Worm (Caenorhabditis elegans): ENCODE data around the gene F19C6.3.

F19C6.3 gene

DNA sequence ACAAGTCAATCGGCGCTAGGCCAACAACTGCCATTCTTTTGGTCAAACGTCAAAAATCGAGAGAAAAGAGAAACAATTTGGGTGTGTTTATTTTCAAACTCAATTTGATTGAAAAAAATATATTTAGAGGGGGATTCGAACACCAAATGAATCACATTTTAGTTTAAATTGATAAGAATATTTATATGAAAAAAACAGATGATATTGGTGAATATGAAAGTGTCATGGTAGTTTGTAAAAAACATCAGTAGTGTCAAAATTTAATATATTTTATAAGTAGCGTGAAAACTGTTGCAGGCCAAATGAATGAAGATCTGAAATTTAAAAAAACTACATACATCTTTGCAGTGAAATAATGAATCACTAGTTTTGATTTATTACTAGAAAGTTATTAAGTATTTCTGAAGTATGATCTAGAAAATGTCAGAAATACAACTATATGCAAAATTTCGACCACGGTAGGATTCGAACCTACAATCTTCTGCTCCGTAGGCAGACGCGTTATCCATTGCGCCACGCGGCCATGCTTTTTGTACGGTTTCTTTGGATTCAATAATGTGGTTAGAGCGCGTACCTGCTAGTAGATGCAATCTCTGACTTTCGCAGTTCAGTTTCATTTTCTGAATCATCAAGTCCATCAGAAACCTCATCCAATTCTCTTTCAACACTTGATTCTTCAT is 9.6 kb upstream of the F19C6.3 start, which contains the start of gene F19C6.4:
Gene F19C6.4, minus strand, starts transcription at position 51 of the 680 bp plus-strand sequence.
- no peak for TF ChIP-seq Y5F2A.4 (GFP tag; optimal IDR thresholded peaks at IDR 0.05)
- TF ChIP-seq Y105C5A.15 (GFP tag; IDR thresholded peaks at IDR 0.05), result 0 out of 2 replicates have a peak, but pooled peaks have one; percentile 74
- peak; percentile 75 for TF ChIP-seq tra-1 (GFP tag; IDR thresholded peaks at IDR 0.05)
- TF ChIP-seq spr-1 (tag; optimal IDR thresholded peaks at IDR 0.05), result no peak
- TF ChIP-seq spr-3 (GFP tag; optimal IDR thresholded peaks at IDR 0.05), result no peak
- peak; percentile 75 for TF ChIP-seq daf-19 (GFP tag; conservative IDR thresholded peaks at IDR 0.05)
- peak; percentile 55; the same call in 1 of the 2 replicates for TF ChIP-seq vab-7 (GFP tag; IDR thresholded peaks at IDR 0.05)
- TF ChIP-seq hlh-11 (tag; optimal IDR thresholded peaks at IDR 0.05), result no peak
- peak in 1 of 2 experiments; percentile 50; a peak in 1 of 4 replicates for TF ChIP-seq madf-5 (GFP tag; IDR thresholded peaks at IDR 0.05)
- no peak for TF ChIP-seq F49E8.2 (tag; optimal IDR thresholded peaks at IDR 0.05; ENCODE audit: borderline replicate concordance)
- no peak for TF ChIP-seq ceh-20 (GFP tag; IDR thresholded peaks at IDR 0.05)
- no peak for TF ChIP-seq R02D3.7 (tag; optimal IDR thresholded peaks at IDR 0.05)
- 0 out of 2 replicates have a peak, but pooled peaks have one; percentile 43 for TF ChIP-seq ZK337.2 (GFP tag; IDR thresholded peaks at IDR 0.05)
- TF ChIP-seq dmd-9 (GFP tag; IDR thresholded peaks at IDR 0.05), result no peak
- TF ChIP-seq fkh-10 (GFP tag; optimal IDR thresholded peaks at IDR 0.05), result no peak
- TF ChIP-seq T20F7.1 (GFP tag; optimal IDR thresholded peaks at IDR 0.05), result peak; percentile 4
- TF ChIP-seq snpc-1.2 (GFP tag; IDR thresholded peaks at IDR 0.05), result peak; percentile 90
- peak; percentile 53; the same call in 1 of the 2 replicates for TF ChIP-seq pha-4 (GFP tag; IDR thresholded peaks at IDR 0.05)
- TF ChIP-seq pha-4 (tag; optimal IDR thresholded peaks at IDR 0.05), result no peak
- 0 out of 2 replicates have a peak, but pooled peaks have one; percentile 36 for TF ChIP-seq hmg-1.1 (GFP tag; IDR thresholded peaks at IDR 0.05)
- 0 out of 2 replicates have a peak, but pooled peaks have one; percentile 41 for TF ChIP-seq madf-9 (GFP tag; conservative IDR thresholded peaks at IDR 0.05)
- peak; percentile 82 for TF ChIP-seq arid-1 (GFP tag; conservative IDR thresholded peaks at IDR 0.05)
- TF ChIP-seq dmd-8 (GFP tag; IDR thresholded peaks at IDR 0.05), result peak; percentile 42; the same call in 1 of the 2 replicates
- peak; percentile 63 for TF ChIP-seq aha-1 (tag)
- TF ChIP-seq daf-16 (GFP tag; optimal IDR thresholded peaks at IDR 0.05), result no peak
- TF ChIP-seq daf-16 (tag; optimal IDR thresholded peaks at IDR 0.05), result peak; percentile 65
- TF ChIP-seq dve-1 (tag; optimal IDR thresholded peaks at IDR 0.05; ENCODE audit: insufficient read depth), result peak; percentile 36
- TF ChIP-seq nhr-111 (GFP tag; optimal IDR thresholded peaks at IDR 0.05), result no peak
- TF ChIP-seq tag-97 (GFP tag; IDR thresholded peaks at IDR 0.05), result no peak
- peak; percentile 3 for TF ChIP-seq nhr-48 (tag; optimal IDR thresholded peaks at IDR 0.05)
- no peak for TF ChIP-seq nhr-28 (tag; optimal IDR thresholded peaks at IDR 0.05)
- TF ChIP-seq dmd-6 (GFP tag; IDR thresholded peaks at IDR 0.05), result 0 out of 2 replicates have a peak, but pooled peaks have one; percentile 11

ce11 chrX:10009985-10010384 is 1.4 kb upstream of the F19C6.3 start:
- TF ChIP-seq tag-97 (GFP tag; IDR thresholded peaks at IDR 0.05) (no peak), ctbp-1 (GFP tag; IDR thresholded peaks at IDR 0.05) (peak; percentile 34; the same call in 1 of the 2 replicates), nhr-25 (tag; optimal IDR thresholded peaks at IDR 0.05; ENCODE audit: borderline replicate concordance, insufficient read depth) (no peak), ces-1 (GFP tag; optimal IDR thresholded peaks at IDR 0.05) (peak; percentile 9), unc-39 (tag; optimal IDR thresholded peaks at IDR 0.05) (no peak), fkh-10 (GFP tag; optimal IDR thresholded peaks at IDR 0.05) (peak; percentile 56), ceh-28 (tag; optimal IDR thresholded peaks at IDR 0.05) (no peak), mes-2 (tag; optimal IDR thresholded peaks at IDR 0.05; ENCODE audit: poor library complexity, severe bottlenecking) (no peak), dmd-9 (GFP tag; IDR thresholded peaks at IDR 0.05) (no peak), Y105C5A.15 (GFP tag; IDR thresholded peaks at IDR 0.05) (no peak), spr-1 (tag; optimal IDR thresholded peaks at IDR 0.05) (no peak), nhr-42 (GFP tag; IDR thresholded peaks at IDR 0.05) (no peak), nhr-10 (tag; optimal IDR thresholded peaks at IDR 0.05) (no peak), zfp-3 (GFP tag; conservative IDR thresholded peaks at IDR 0.05) (no peak), F49E8.2 (tag; optimal IDR thresholded peaks at IDR 0.05; ENCODE audit: borderline replicate concordance) (no peak), zip-11 (GFP tag; IDR thresholded peaks at IDR 0.05) (no peak), zip-2 (tag; optimal IDR thresholded peaks at IDR 0.05) (no peak), unc-62 (GFP tag; optimal IDR thresholded peaks at IDR 0.05 in 1 of 2) (no peak), unc-62 (tag; optimal IDR thresholded peaks at IDR 0.05) (no peak), vab-7 (GFP tag; IDR thresholded peaks at IDR 0.05) (no peak)
